Worm (Caenorhabditis elegans): ENCODE data around the gene srt-52.

The srt-52 gene

DNA sequence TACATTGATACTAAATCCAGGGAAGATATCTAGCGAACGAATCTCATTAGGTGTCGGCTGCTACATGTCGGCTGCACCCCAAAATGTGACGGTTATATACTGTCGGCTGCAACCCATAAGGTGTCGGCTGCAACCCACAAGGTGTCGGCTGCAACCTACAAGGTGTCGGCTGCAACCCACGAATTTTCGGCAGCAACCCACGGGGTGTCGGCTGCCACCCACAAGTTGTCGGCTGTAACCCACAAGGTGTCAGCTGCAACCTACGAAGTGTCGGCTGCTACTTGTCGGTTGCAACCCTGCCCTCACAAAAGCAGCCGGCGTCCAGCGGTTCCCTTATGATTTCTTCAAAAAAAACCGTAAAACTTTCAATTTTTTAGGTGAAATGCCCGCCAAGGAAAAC is 26.0 kb downstream of the srt-52 start:
- TF ChIP-seq elt-2 (tag; optimal IDR thresholded peaks at IDR 0.05) (no peak), unc-39 (tag; optimal IDR thresholded peaks at IDR 0.05) (no peak), lsy-12 (tag; optimal IDR thresholded peaks at IDR 0.05) (no peak), sea-2 (GFP tag; optimal IDR thresholded peaks at IDR 0.05) (no peak), fos-1 (tag; optimal IDR thresholded peaks at IDR 0.05) (no peak)

DNA sequence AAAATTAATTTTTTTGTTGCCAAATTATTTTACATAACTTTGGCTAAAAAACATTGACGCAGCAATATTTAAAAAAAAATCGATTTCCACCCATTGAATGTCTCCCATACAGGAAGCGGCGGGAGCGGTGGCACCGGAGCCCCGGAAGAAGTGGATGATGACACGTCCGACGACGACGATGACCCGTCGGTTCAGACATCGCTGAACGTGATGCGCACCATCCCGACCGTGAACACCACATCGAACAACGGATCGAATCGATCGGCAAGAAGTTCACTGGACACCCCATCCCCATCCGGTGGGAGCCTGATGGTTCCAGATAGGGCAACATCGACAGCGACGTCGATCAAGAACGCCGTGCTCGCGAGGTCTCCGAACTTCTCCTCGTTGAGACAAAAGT is 27.6 kb downstream of the srt-52 start:
- no peak for TF ChIP-seq mml-1 (tag; optimal IDR thresholded peaks at IDR 0.05)
- no peak for TF ChIP-seq nhr-28 (tag; optimal IDR thresholded peaks at IDR 0.05)
- TF ChIP-seq ZK546.5 (tag; optimal IDR thresholded peaks at IDR 0.05), result no peak
- no peak for TF ChIP-seq nhr-11 (tag; optimal IDR thresholded peaks at IDR 0.05)
- TF ChIP-seq ama-1 (optimal IDR thresholded peaks at IDR 0.05), result no peak
- no peak for TF ChIP-seq fkh-10 (GFP tag; optimal IDR thresholded peaks at IDR 0.05)
- no peak for TF ChIP-seq elt-2 (tag; optimal IDR thresholded peaks at IDR 0.05)
- TF ChIP-seq egl-27 (tag; optimal IDR thresholded peaks at IDR 0.05), result no peak
- TF ChIP-seq ztf-4 (tag; optimal IDR thresholded peaks at IDR 0.05), result no peak
- no peak for TF ChIP-seq nhr-25 (tag; optimal IDR thresholded peaks at IDR 0.05)
- TF ChIP-seq mdl-1 (tag; optimal IDR thresholded peaks at IDR 0.05), result no peak
- no peak for TF ChIP-seq ztf-11 (tag; optimal IDR thresholded peaks at IDR 0.05)
- no peak for TF ChIP-seq pqm-1 (tag; optimal IDR thresholded peaks at IDR 0.05)
- TF ChIP-seq jun-1 (tag; optimal IDR thresholded peaks at IDR 0.05), result no peak
- no peak for TF ChIP-seq daf-12 (tag; optimal IDR thresholded peaks at IDR 0.05)

ce11 chrV:27604-28003 is 28.2 kb downstream of the srt-52 start:
- no peak for TF ChIP-seq nhr-23 (tag; optimal IDR thresholded peaks at IDR 0.05)
- TF ChIP-seq unc-39 (tag; optimal IDR thresholded peaks at IDR 0.05), result no peak
- TF ChIP-seq daf-12 (tag; optimal IDR thresholded peaks at IDR 0.05), result no peak
- no peak for TF ChIP-seq ZK546.5 (tag; optimal IDR thresholded peaks at IDR 0.05)
- no peak for TF ChIP-seq fkh-2 (tag; optimal IDR thresholded peaks at IDR 0.05)
- no peak for TF ChIP-seq nhr-28 (tag; optimal IDR thresholded peaks at IDR 0.05)
- TF ChIP-seq ceh-28 (tag; optimal IDR thresholded peaks at IDR 0.05), result no peak
- TF ChIP-seq ztf-11 (tag; optimal IDR thresholded peaks at IDR 0.05), result no peak
- no peak for TF ChIP-seq eor-1 (tag; optimal IDR thresholded peaks at IDR 0.05)
- no peak for TF ChIP-seq hmg-11 (tag; optimal IDR thresholded peaks at IDR 0.05)
- TF ChIP-seq lsy-12 (tag; optimal IDR thresholded peaks at IDR 0.05), result no peak

DNA sequence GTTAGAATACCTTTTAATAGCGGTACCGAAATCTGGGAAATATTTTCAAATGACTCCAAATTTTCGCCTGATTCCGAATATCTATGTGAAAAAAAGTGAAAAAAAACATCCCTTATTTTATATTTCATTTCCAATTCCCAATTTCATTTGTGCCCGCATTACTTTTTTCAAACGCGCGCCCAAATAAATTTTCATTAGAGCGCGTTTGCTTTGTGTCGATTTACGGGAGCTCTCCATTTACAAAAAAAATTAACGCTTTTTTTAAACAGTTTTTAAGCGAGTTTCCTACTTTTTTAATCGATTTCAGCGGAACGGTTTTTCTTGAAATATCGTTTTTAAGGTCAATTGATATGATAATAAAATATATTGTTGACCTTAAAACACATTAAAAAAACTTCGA is 31.7 kb downstream of the srt-52 start:
- no peak for TF ChIP-seq ceh-82 (tag; optimal IDR thresholded peaks at IDR 0.05)
- no peak for TF ChIP-seq ceh-28 (tag; optimal IDR thresholded peaks at IDR 0.05)
- TF ChIP-seq jun-1 (tag; optimal IDR thresholded peaks at IDR 0.05), result no peak
- no peak for TF ChIP-seq nhr-43 (tag; optimal IDR thresholded peaks at IDR 0.05; ENCODE audit: poor library complexity, severe bottlenecking)
- no peak for TF ChIP-seq zag-1 (tag; optimal IDR thresholded peaks at IDR 0.05)
- no peak for TF ChIP-seq eor-1 (tag; optimal IDR thresholded peaks at IDR 0.05)
- no peak for TF ChIP-seq hmg-11 (tag; optimal IDR thresholded peaks at IDR 0.05)
- no peak for TF ChIP-seq ZK546.5 (tag; optimal IDR thresholded peaks at IDR 0.05)
- no peak for TF ChIP-seq R02D3.7 (tag; optimal IDR thresholded peaks at IDR 0.05)
- TF ChIP-seq ama-1 (optimal IDR thresholded peaks at IDR 0.05), result no peak
- TF ChIP-seq nhr-25 (tag; optimal IDR thresholded peaks at IDR 0.05), result no peak
- TF ChIP-seq snpc-4 (tag; optimal IDR thresholded peaks at IDR 0.05), result no peak
- no peak for TF ChIP-seq ztf-11 (tag; optimal IDR thresholded peaks at IDR 0.05)
- TF ChIP-seq nhr-67 (tag; optimal IDR thresholded peaks at IDR 0.05), result no peak
- no peak for TF ChIP-seq egl-27 (tag; optimal IDR thresholded peaks at IDR 0.05)
- TF ChIP-seq aly-2 (tag; optimal IDR thresholded peaks at IDR 0.05), result no peak
- TF ChIP-seq elt-3 (tag; optimal IDR thresholded peaks at IDR 0.05), result no peak
- no peak for TF ChIP-seq mdl-1 (tag; optimal IDR thresholded peaks at IDR 0.05)
- no peak for TF ChIP-seq ztf-4 (tag; optimal IDR thresholded peaks at IDR 0.05)

ce11 chrV:21848-22247 is 34.0 kb downstream of the srt-52 start:
- no peak for TF ChIP-seq eor-1 (tag; optimal IDR thresholded peaks at IDR 0.05)
- no peak for TF ChIP-seq fkh-2 (tag; optimal IDR thresholded peaks at IDR 0.05)
- no peak for TF ChIP-seq nhr-237 (tag; optimal IDR thresholded peaks at IDR 0.05)
- TF ChIP-seq nhr-76 (tag; optimal IDR thresholded peaks at IDR 0.05), result no peak
- TF ChIP-seq skn-1 (tag; optimal IDR thresholded peaks at IDR 0.05), result no peak
- peak; percentile 64 for TF ChIP-seq pqm-1 (tag; optimal IDR thresholded peaks at IDR 0.05)
- TF ChIP-seq nhr-11 (tag; optimal IDR thresholded peaks at IDR 0.05), result no peak
- no peak for TF ChIP-seq nhr-25 (tag; optimal IDR thresholded peaks at IDR 0.05)
- TF ChIP-seq lsy-12 (tag; optimal IDR thresholded peaks at IDR 0.05), result no peak
- no peak for TF ChIP-seq lin-39 (tag; optimal IDR thresholded peaks at IDR 0.05)
- peak; percentile 82 for TF ChIP-seq elt-2 (tag; optimal IDR thresholded peaks at IDR 0.05)
- peak; percentile 11 for TF ChIP-seq pha-4 (tag; optimal IDR thresholded peaks at IDR 0.05)
- no peak for TF ChIP-seq nhr-28 (tag; optimal IDR thresholded peaks at IDR 0.05)
- TF ChIP-seq sea-2 (GFP tag; optimal IDR thresholded peaks at IDR 0.05), result no peak
- no peak for TF ChIP-seq lin-15B (tag; optimal IDR thresholded peaks at IDR 0.05)

Data from whole organism, L3 larva.